Worm (Caenorhabditis elegans): ENCODE results near the gene srh-281.

Gene srh-281

DNA sequence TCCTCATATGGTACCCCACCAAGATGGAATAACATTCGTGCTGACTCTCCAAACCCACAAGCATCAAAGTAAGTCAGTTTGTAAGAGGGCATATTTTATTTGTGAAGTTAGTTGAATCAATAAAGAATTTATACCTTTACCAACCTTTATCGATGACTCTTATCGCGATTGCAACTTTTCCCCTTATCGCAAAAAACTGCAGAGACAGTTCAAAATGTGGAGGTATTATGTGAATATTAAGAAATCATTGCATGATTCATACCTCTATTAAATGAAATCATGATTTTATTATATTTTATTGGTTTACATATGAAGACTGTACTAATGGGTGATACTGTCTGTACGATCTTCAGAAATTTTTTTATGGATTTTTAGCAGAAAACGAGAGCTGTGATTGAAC lies 41.6 kb downstream of the srh-281 start, which contains the start of gene gst-22 (continued):
- TF ChIP-seq mml-1 (tag; optimal IDR thresholded peaks at IDR 0.05): no peak

DNA sequence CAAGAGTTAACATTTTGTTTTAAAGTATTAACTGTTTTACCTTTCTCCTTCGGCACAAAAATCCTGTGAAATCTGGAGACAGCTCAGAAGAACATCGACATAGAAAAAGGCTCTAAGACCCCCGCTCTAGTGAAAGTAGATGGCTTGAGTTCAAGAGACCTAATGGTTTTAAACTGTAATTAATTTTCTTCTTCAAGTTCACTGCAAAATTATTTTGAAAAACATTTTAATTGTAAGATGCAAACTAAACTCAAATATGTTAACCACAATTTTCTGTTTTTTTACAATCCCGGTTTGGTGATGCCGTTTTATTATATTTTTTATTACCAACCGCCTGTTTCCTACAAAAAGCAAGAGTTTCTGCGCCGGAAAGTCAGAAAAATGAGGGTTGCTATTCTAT lies 43.0 kb downstream of the srh-281 start, which contains the start of gene clec-233:
Gene clec-233 (plus strand): TSS at position 301 of the 400 bp plus-strand sequence.
- no peak for TF ChIP-seq fos-1 (tag; optimal IDR thresholded peaks at IDR 0.05)

DNA sequence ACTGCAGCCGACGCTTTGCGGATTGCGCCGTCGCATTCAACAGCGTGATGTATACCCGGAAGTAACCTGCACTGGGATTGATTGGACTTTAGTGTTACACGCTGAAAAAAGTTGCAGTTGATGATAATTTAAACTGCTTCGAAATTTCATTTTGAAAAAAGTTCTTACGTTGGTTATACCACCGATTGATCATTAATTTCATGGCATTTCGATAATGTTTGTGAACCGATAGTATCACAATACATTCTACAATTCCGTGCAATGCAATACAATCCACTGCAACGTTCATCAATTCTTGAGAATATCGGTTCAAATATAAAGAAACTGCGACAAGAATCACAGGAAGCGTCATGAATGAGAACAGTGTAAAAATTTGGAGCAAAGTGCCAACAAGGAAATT lies 44.5 kb downstream of the srh-281 start, which contains the start of gene F21H7.3:
Gene F21H7.3 (minus strand): TSS at position 101 of the 400 bp plus-strand sequence.
- no peak for TF ChIP-seq snpc-4 (tag; optimal IDR thresholded peaks at IDR 0.05)
- TF ChIP-seq fkh-2 (tag; optimal IDR thresholded peaks at IDR 0.05): no peak
- no peak for TF ChIP-seq mml-1 (tag; optimal IDR thresholded peaks at IDR 0.05)
- no peak for TF ChIP-seq nhr-76 (tag; optimal IDR thresholded peaks at IDR 0.05)
- no peak for TF ChIP-seq unc-39 (tag; optimal IDR thresholded peaks at IDR 0.05)

DNA sequence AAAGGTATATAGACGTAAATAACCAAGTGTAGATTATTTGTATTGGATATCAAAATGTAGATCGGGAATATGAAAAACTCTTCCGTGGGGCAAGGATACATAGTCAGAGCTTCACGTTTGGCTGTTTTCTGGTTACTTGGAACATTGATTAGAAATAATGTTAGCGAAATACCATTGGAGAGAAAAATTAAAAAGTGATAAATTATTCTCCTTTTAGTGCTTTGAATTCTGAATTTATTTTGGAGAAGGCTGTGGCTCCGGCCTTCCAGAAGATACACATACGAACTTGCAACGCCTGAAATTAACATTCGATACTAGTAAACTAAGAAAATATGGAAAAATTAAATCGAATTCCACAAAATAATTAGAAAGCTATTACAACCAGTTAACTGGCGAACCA lies 45.1 kb downstream of the srh-281 start, which contains the start of gene srh-98:
Gene srh-98 (minus strand): TSS at position 101 of the 400 bp plus-strand sequence.
- TF ChIP-seq skn-1 (tag; optimal IDR thresholded peaks at IDR 0.05): no peak
- TF ChIP-seq fkh-10 (GFP tag; optimal IDR thresholded peaks at IDR 0.05): no peak
- TF ChIP-seq lsy-12 (tag; optimal IDR thresholded peaks at IDR 0.05): no peak
- no peak for TF ChIP-seq nhr-76 (tag; optimal IDR thresholded peaks at IDR 0.05)
- TF ChIP-seq nhr-12 (tag; optimal IDR thresholded peaks at IDR 0.05): no peak
- TF ChIP-seq ceh-9 (tag; optimal IDR thresholded peaks at IDR 0.05): no peak
- no peak for TF ChIP-seq unc-39 (tag; optimal IDR thresholded peaks at IDR 0.05)
- no peak for TF ChIP-seq fkh-2 (tag; optimal IDR thresholded peaks at IDR 0.05)
- TF ChIP-seq eor-1 (tag; optimal IDR thresholded peaks at IDR 0.05): no peak
- TF ChIP-seq nhr-28 (tag; optimal IDR thresholded peaks at IDR 0.05): no peak
- TF ChIP-seq nhr-67 (tag; optimal IDR thresholded peaks at IDR 0.05): no peak
- no peak for TF ChIP-seq sea-2 (GFP tag; optimal IDR thresholded peaks at IDR 0.05)
- no peak for TF ChIP-seq unc-62 (GFP tag; optimal IDR thresholded peaks at IDR 0.05)
- no peak for TF ChIP-seq zag-1 (tag; optimal IDR thresholded peaks at IDR 0.05)
- no peak for TF ChIP-seq R02D3.7 (tag; optimal IDR thresholded peaks at IDR 0.05)

DNA sequence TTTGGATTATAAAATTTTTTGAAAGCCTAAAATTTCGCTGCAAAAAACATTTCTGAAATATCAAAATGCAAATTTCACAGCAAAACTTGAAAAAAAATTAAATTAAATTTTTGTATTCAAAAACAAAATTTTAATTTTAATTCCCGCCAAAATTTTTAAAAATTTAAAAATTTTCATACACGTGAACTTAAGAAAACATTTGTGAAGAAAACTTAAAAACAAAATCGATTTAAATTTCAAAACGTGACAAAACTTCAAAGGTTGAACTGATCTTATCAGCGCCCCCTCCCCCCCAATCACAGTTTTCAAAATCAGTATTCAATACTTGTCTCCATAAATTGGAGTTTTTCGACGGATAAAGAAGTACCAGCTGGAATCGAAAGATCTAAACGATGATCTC lies 46.6 kb downstream of the srh-281 start, which contains the start of gene F21H7.5:
Gene F21H7.5 (plus strand): TSS at position 301 of the 400 bp plus-strand sequence.
- TF ChIP-seq ceh-28 (tag; optimal IDR thresholded peaks at IDR 0.05): no peak
- no peak for TF ChIP-seq lsy-12 (tag; optimal IDR thresholded peaks at IDR 0.05)
- no peak for TF ChIP-seq ztf-4 (tag; optimal IDR thresholded peaks at IDR 0.05)
- no peak for TF ChIP-seq mdl-1 (tag; optimal IDR thresholded peaks at IDR 0.05)
- no peak for TF ChIP-seq ceh-82 (tag; optimal IDR thresholded peaks at IDR 0.05)
- no peak for TF ChIP-seq snpc-4 (tag; optimal IDR thresholded peaks at IDR 0.05)

Data from whole organism, L3 larva.